Worm (Caenorhabditis elegans): ENCODE data around the gene B0304.4.

The B0304.4 gene

DNA sequence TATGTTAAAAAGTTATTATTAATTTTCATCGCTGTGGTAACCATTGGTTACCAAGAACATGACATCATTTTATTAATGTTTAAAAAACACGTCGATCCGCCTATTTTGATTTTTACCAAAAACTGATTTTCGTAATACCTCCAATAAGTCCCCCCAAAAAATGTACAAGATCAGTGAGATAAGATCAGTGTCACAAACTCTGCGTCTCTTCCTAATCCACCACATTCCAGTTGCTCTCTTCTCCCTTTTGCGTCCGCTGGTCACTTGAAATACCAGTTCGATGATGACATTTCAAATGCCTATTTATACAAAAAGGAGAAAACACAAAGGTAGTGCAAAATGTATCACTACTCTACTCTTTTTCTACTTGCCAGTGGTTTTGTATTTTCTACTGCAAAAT lies 37.0 kb upstream of the B0304.4 start, which contains the start of gene M03A1.8:
M03A1.8 (plus strand) TSS at position 269 of the 400 bp plus-strand sequence.
- TF ChIP-seq F44E2.7 (GFP tag; IDR thresholded peaks at IDR 0.05) (no peak), nhr-76 (tag; optimal IDR thresholded peaks at IDR 0.05) (no peak), unc-62 (GFP tag; optimal IDR thresholded peaks at IDR 0.05 in 1 of 2) (peak in 1 of 2 experiments; percentile 97), unc-62 (tag; optimal IDR thresholded peaks at IDR 0.05) (no peak), aha-1 (tag) (peak; percentile 64)

DNA sequence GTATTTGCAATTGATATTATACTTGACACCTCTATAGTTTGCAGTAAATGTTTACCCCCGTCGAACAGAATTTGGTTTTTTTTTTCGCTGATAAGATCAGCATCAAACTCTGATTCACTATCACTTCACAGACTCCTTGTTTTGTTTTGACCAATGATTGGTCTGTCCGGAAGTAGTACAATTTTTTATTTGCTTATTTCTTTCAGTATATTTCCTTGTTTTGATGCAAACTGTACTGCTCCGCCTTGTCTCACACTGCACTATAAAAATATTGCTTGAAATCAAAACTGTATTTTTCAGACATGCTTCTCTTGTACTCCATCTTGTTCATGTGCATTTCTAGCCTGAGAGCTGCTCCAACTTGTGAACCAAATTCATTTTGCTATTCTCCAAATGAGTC lies 34.5 kb upstream of the B0304.4 start, which contains the start of gene M03A1.3:
M03A1.3 (plus strand) TSS at position 301 of the 400 bp plus-strand sequence.
- peak in 1 of 2 experiments; percentile 78 for TF ChIP-seq unc-62 (GFP tag; optimal IDR thresholded peaks at IDR 0.05 in 1 of 2)
- no peak for TF ChIP-seq unc-62 (tag; optimal IDR thresholded peaks at IDR 0.05)
- TF ChIP-seq ZK337.2 (GFP tag; IDR thresholded peaks at IDR 0.05): no peak
- TF ChIP-seq unc-130 (GFP tag; optimal IDR thresholded peaks at IDR 0.05): no peak
- no peak for TF ChIP-seq hif-1 (tag; optimal IDR thresholded peaks at IDR 0.05)
- TF ChIP-seq ZK546.5 (tag; optimal IDR thresholded peaks at IDR 0.05): no peak
- TF ChIP-seq ztf-11 (tag; optimal IDR thresholded peaks at IDR 0.05): no peak
- no peak for TF ChIP-seq daf-16 (GFP tag; optimal IDR thresholded peaks at IDR 0.05)
- peak; percentile 29 for TF ChIP-seq daf-16 (tag; optimal IDR thresholded peaks at IDR 0.05)
- no peak for TF ChIP-seq nhr-10 (tag; optimal IDR thresholded peaks at IDR 0.05)

DNA sequence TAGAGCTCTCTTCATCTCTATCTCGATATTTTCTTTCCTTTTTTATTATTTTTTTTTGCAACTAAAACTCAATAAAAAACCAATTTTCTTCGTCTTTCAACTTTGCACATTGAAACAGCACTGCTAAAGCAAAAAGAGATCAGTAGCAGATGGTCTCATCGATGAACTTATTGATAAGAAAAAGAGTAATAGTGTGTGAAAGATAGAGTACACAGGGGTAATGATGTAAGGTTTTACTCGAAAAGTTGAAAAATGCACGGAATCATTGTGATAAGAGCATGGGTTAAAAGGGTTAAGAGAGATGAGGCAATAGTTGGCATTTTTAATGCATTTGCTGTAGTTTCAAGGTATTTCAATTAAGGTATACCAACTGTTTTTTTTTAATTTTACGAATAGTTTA lies 29.1 kb upstream of the B0304.4 start:
- TF ChIP-seq fkh-10 (GFP tag; optimal IDR thresholded peaks at IDR 0.05) (no peak), mdl-1 (tag; optimal IDR thresholded peaks at IDR 0.05) (peak in 1 of 2 experiments; percentile 3), jun-1 (tag; optimal IDR thresholded peaks at IDR 0.05) (no peak), egl-27 (tag; optimal IDR thresholded peaks at IDR 0.05) (no peak), nhr-237 (tag; optimal IDR thresholded peaks at IDR 0.05) (no peak), dmd-8 (GFP tag; IDR thresholded peaks at IDR 0.05) (no peak), ceh-62 (tag; optimal IDR thresholded peaks at IDR 0.05) (no peak), ceh-44 (GFP tag; IDR thresholded peaks at IDR 0.05) (no peak), unc-39 (tag; optimal IDR thresholded peaks at IDR 0.05) (no peak), lin-38 (GFP tag; IDR thresholded peaks at IDR 0.05) (no peak), ceh-28 (tag; optimal IDR thresholded peaks at IDR 0.05) (no peak), dpl-1 (GFP tag; optimal IDR thresholded peaks at IDR 0.05) (no peak), unc-130 (GFP tag; optimal IDR thresholded peaks at IDR 0.05) (no peak), daf-12 (tag; optimal IDR thresholded peaks at IDR 0.05) (no peak), dmd-6 (GFP tag; IDR thresholded peaks at IDR 0.05) (peak; percentile 32; the same call in 1 of the 2 replicates), nhr-41 (GFP tag; IDR thresholded peaks at IDR 0.05) (no peak), Y105C5A.15 (GFP tag; IDR thresholded peaks at IDR 0.05) (no peak), ZK546.5 (tag; optimal IDR thresholded peaks at IDR 0.05) (no peak), lim-7 (GFP tag; IDR thresholded peaks at IDR 0.05) (no peak), lin-15B (tag; optimal IDR thresholded peaks at IDR 0.05) (no peak), ceh-32 (tag; optimal IDR thresholded peaks at IDR 0.05; ENCODE audit: poor library complexity) (no peak), mxl-3 (GFP tag; optimal IDR thresholded peaks at IDR 0.05) (no peak), nhr-11 (tag; optimal IDR thresholded peaks at IDR 0.05) (no peak), nhr-76 (tag; optimal IDR thresholded peaks at IDR 0.05) (no peak), gei-8 (GFP tag; optimal IDR thresholded peaks at IDR 0.05) (no peak), set-16 (GFP tag; IDR thresholded peaks at IDR 0.05) (no peak), lir-3 (tag; optimal IDR thresholded peaks at IDR 0.05) (no peak), cey-2 (tag; optimal IDR thresholded peaks at IDR 0.05; ENCODE audit: borderline replicate concordance, insufficient read depth) (no peak), duxl-1 (tag; optimal IDR thresholded peaks at IDR 0.05; ENCODE audit: poor library complexity) (no peak), dve-1 (tag; optimal IDR thresholded peaks at IDR 0.05; ENCODE audit: insufficient read depth) (peak; percentile 48), Y75B8A.6 (GFP tag; IDR thresholded peaks at IDR 0.05) (no peak), nhr-25 (tag; optimal IDR thresholded peaks at IDR 0.05; ENCODE audit: borderline replicate concordance, insufficient read depth) (no peak), lin-13 (GFP tag; optimal IDR thresholded peaks at IDR 0.05) (no peak), nhr-48 (tag; optimal IDR thresholded peaks at IDR 0.05) (no peak), mep-1 (tag; optimal IDR thresholded peaks at IDR 0.05) (no peak), php-3 (GFP tag; IDR thresholded peaks at IDR 0.05) (no peak), D1046.2 (GFP tag; IDR thresholded peaks at IDR 0.05) (no peak), nhr-111 (GFP tag; optimal IDR thresholded peaks at IDR 0.05) (no peak)

All from whole organism, L4 larva.